Worm (Caenorhabditis elegans) whole organism, young adult: Measurements from ENCODE around the gene T24C4.10.

Source experiments
- B0019.2 ChIP-seq: fragments of 200-800 bp; sonication (Bioruptor generic); conservative IDR thresholded peaks from 2 replicates; pipeline ENCODE4 v1.3.6; 2022; ENCODE audit warnings: missing genetic modification reagents, missing genetic modification characterization, missing compliant biosample characterization
- B0035.1 ChIP-seq: sonication (generic microtip); optimal IDR thresholded peaks from 2 replicates; lab custom pipeline; 2016; ENCODE audit warnings: missing genetic modification characterization, mild to moderate bottlenecking, missing compliant biosample characterization, missing genotype, missing genetic modification reagents
- K11D2.4 ChIP-seq: fragments of 200-800 bp; sonication (Bioruptor generic); IDR thresholded peaks from 2 replicates; pipeline ENCODE4 v1.3.6; 2022; ENCODE audit warnings: missing genetic modification reagents, missing genetic modification characterization, missing compliant biosample characterization
- Y53F4B.3 ChIP-seq: fragments of 200-800 bp; sonication (Bioruptor generic); IDR thresholded peaks from 2 replicates; pipeline ENCODE4 v1.3.6; 2022; ENCODE audit warnings: missing genetic modification reagents, missing genetic modification characterization, missing compliant biosample characterization
- ZK185.1 ChIP-seq: sonication (generic microtip); optimal IDR thresholded peaks from 2 replicates; lab custom pipeline; 2016; ENCODE audit warnings: mild to moderate bottlenecking, missing genetic modification characterization, missing compliant biosample characterization; ENCODE audit not compliant: poor library complexity, severe bottlenecking
- akir-1 ChIP-seq: fragments of 200-800 bp; sonication (Bioruptor generic); optimal IDR thresholded peaks from 2 replicates; lab custom pipeline; 2018; ENCODE audit warnings: mild to moderate bottlenecking, missing genetic modification characterization, moderate library complexity, missing compliant biosample characterization
- ama-1 ChIP-seq, 3 experiments: fragments of 150-350 bp in 1 of 3; sonication (generic microtip) in 2 of 3; optimal IDR thresholded peaks; 2 replicates each; lab custom pipeline; 2014 to 2018; ENCODE audit warnings: missing biosample characterization in 2 of 3, missing genetic modification characterization in 2 of 3, missing genetic modification reagents in 2 of 3
- aptf-3 ChIP-seq: fragments of 200-800 bp; sonication (Bioruptor generic); IDR thresholded peaks from 2 replicates; pipeline ENCODE4 v1.3.6; 2022; ENCODE audit warnings: missing genetic modification characterization, missing compliant biosample characterization
- attf-5 ChIP-seq: fragments of 200-800 bp; sonication (Bioruptor generic); optimal IDR thresholded peaks from 2 replicates; lab custom pipeline; 2018; ENCODE audit warnings: mild to moderate bottlenecking, missing genetic modification characterization, missing compliant biosample characterization
- cebp-1 ChIP-seq, 2 experiments: fragments of 200-800 bp in 1 of 2; sonication (Bioruptor generic) in 1 of 2; sonication (generic microtip) in 1 of 2; IDR thresholded peaks in 1 of 2; optimal IDR thresholded peaks in 1 of 2; 2 replicates each; pipeline versions ENCODE4 v1.3.6 to Lab custom; 2017 to 2022; ENCODE audit warnings: missing compliant biosample characterization in 2 of 2, missing genetic modification characterization in 2 of 2, mild to moderate bottlenecking in 1 of 2, missing genetic modification reagents in 1 of 2, moderate library complexity in 1 of 2
- cebp-2 ChIP-seq: fragments of 200-800 bp; sonication (Bioruptor generic); IDR thresholded peaks from 2 replicates; pipeline ENCODE4 v1.3.6; 2022; ENCODE audit warnings: missing genetic modification characterization, missing compliant biosample characterization
- ceh-27 ChIP-seq: fragments of 200-800 bp; sonication (Bioruptor generic); optimal IDR thresholded peaks from 2 replicates; lab custom pipeline; 2018; ENCODE audit warnings: mild to moderate bottlenecking, missing genetic modification characterization, moderate library complexity, missing compliant biosample characterization
- ceh-40 ChIP-seq: fragments of 200-800 bp; sonication (Bioruptor generic); IDR thresholded peaks from 2 replicates; pipeline ENCODE4 v1.3.6; 2022; ENCODE audit warnings: missing genetic modification characterization, missing compliant biosample characterization
- ceh-79 ChIP-seq: sonication (generic microtip); optimal IDR thresholded peaks from 2 replicates; lab custom pipeline; 2017; ENCODE audit warnings: mild to moderate bottlenecking, missing genetic modification characterization, missing compliant biosample characterization
- ceh-91 ChIP-seq: fragments of 200-800 bp; sonication (Bioruptor generic); IDR thresholded peaks from 2 replicates; pipeline ENCODE4 v1.3.6; 2022; ENCODE audit warnings: missing genetic modification reagents, missing genetic modification characterization, missing compliant biosample characterization
- dox-1 ChIP-seq: fragments of 200-800 bp; sonication (Bioruptor generic); IDR thresholded peaks from 2 replicates; pipeline ENCODE4 v1.3.6; 2022; ENCODE audit warnings: missing genetic modification reagents, missing genetic modification characterization, missing compliant biosample characterization
- fkh-3 ChIP-seq: sonication (generic microtip); optimal IDR thresholded peaks from 2 replicates; lab custom pipeline; 2016; ENCODE audit warnings: mild to moderate bottlenecking, missing genetic modification characterization, missing compliant biosample characterization
- him-1 ChIP-seq: sonication (generic microtip); optimal IDR thresholded peaks from 2 replicates; lab custom pipeline; 2016; ENCODE audit warnings: missing genotype, missing genetic modification reagents, missing genetic modification characterization, missing compliant biosample characterization
- hmg-1.2 ChIP-seq: fragments of 200-800 bp; sonication (Bioruptor generic); IDR thresholded peaks from 2 replicates; pipeline ENCODE4 v1.3.6; 2022; ENCODE audit warnings: missing genetic modification reagents, missing genetic modification characterization, missing compliant biosample characterization
- lag-1 ChIP-seq: fragments of 200-800 bp; sonication (Bioruptor generic); IDR thresholded peaks from 2 replicates; pipeline ENCODE4 v1.3.6; 2022; ENCODE audit warnings: missing genetic modification reagents, missing genetic modification characterization, missing compliant biosample characterization
- let-526 ChIP-seq: fragments of 200-800 bp; sonication (Bioruptor generic); IDR thresholded peaks from 2 replicates; pipeline ENCODE4 v1.3.6; 2022; ENCODE audit warnings: missing genetic modification reagents, missing genetic modification characterization, missing compliant biosample characterization
- lin-26 ChIP-seq: fragments of 200-800 bp; sonication (Bioruptor generic); IDR thresholded peaks from 2 replicates; pipeline ENCODE4 v1.3.6; 2022; ENCODE audit warnings: missing genetic modification reagents, missing genetic modification characterization, missing compliant biosample characterization
- lin-35 ChIP-seq, 3 experiments: fragments of 150-350 bp in 2 of 3; sonication (generic microtip) in 1 of 3; optimal IDR thresholded peaks; 2 replicates each; lab custom pipeline; 2014 to 2018; ENCODE audit warnings: missing biosample characterization in 3 of 3, missing genetic modification characterization in 3 of 3, missing genetic modification reagents in 3 of 3
- madf-3 ChIP-seq: fragments of 200-800 bp; sonication (Bioruptor generic); IDR thresholded peaks from 2 replicates; pipeline ENCODE4 v1.3.6; 2022; ENCODE audit warnings: missing genetic modification reagents, missing genetic modification characterization, missing compliant biosample characterization
- mcd-1 ChIP-seq: fragments of 200-800 bp; sonication (Bioruptor generic); IDR thresholded peaks from 2 replicates; pipeline ENCODE4 v1.3.6; 2022; ENCODE audit warnings: missing genetic modification reagents, missing genetic modification characterization, missing compliant biosample characterization
- mel-28 ChIP-seq: sonication (generic microtip); optimal IDR thresholded peaks from 2 replicates; lab custom pipeline; 2016; ENCODE audit warnings: borderline replicate concordance, mild to moderate bottlenecking, missing genetic modification characterization, missing compliant biosample characterization
- mes-4 ChIP-seq: sonication (generic microtip); optimal IDR thresholded peaks from 2 replicates; lab custom pipeline; 2016; ENCODE audit warnings: missing genotype, missing genetic modification characterization, missing compliant biosample characterization
- nhr-120 ChIP-seq: fragments of 200-800 bp; sonication (Bioruptor generic); IDR thresholded peaks from 2 replicates; pipeline ENCODE4 v1.3.6; 2022; ENCODE audit warnings: missing genetic modification characterization, missing compliant biosample characterization
- nhr-80 ChIP-seq: sonication (generic microtip); optimal IDR thresholded peaks from 2 replicates; lab custom pipeline; 2016; ENCODE audit warnings: missing genetic modification characterization, missing compliant biosample characterization
- nhr-90 ChIP-seq: sonication (generic microtip); optimal IDR thresholded peaks from 2 replicates; lab custom pipeline; 2016; ENCODE audit warnings: missing genotype, mild to moderate bottlenecking, missing genetic modification characterization, missing compliant biosample characterization
- pha-4 ChIP-seq: fragments of 150-350 bp; sonication (generic microtip); optimal IDR thresholded peaks from 2 replicates; lab custom pipeline; 2014; ENCODE audit warnings: missing biosample characterization, missing genetic modification reagents, missing genetic modification characterization
- sea-2 ChIP-seq: fragments of 200-800 bp; sonication (Bioruptor generic); IDR thresholded peaks from 2 replicates; pipeline ENCODE4 v1.3.6; 2022; ENCODE audit warnings: missing genetic modification characterization, missing compliant biosample characterization
- snpc-1.3 ChIP-seq: sonication (generic microtip); optimal IDR thresholded peaks from 2 replicates; lab custom pipeline; 2017; ENCODE audit warnings: missing genetic modification characterization, mild to moderate bottlenecking, missing compliant biosample characterization, antibody characterized with exemption, moderate library complexity, missing genotype, missing genetic modification reagents; ENCODE audit not compliant: insufficient read depth
- snpc-4 ChIP-seq, 5 experiments: fragments of 150-350 bp in 1 of 5; sonication (generic microtip) in 4 of 5; optimal IDR thresholded peaks; 2 replicates each; lab custom pipeline; 2014 to 2018; ENCODE audit warnings: missing genetic modification characterization in 5 of 5, missing biosample characterization in 3 of 5, antibody characterized with exemption in 2 of 5, mild to moderate bottlenecking in 2 of 5, missing compliant biosample characterization in 2 of 5, missing genotype in 2 of 5, moderate library complexity in 2 of 5, missing genetic modification reagents in 1 of 5
- somi-1 ChIP-seq: fragments of 200-800 bp; sonication (Bioruptor generic); optimal IDR thresholded peaks from 2 replicates; lab custom pipeline; 2018; ENCODE audit warnings: mild to moderate bottlenecking, missing genetic modification characterization, missing compliant biosample characterization
- tbp1 ChIP-seq: fragments of 200-800 bp; sonication (Bioruptor generic); optimal IDR thresholded peaks from 2 replicates; lab custom pipeline; 2018; ENCODE audit warnings: mild to moderate bottlenecking, missing genetic modification characterization, missing compliant biosample characterization
- zfh-2 ChIP-seq: fragments of 200-800 bp; sonication (Bioruptor generic); conservative IDR thresholded peaks from 2 replicates; pipeline ENCODE4 v1.3.6; 2022; ENCODE audit warnings: missing genetic modification reagents, missing genetic modification characterization, missing compliant biosample characterization
- ztf-22 ChIP-seq: fragments of 200-800 bp; sonication (Bioruptor generic); optimal IDR thresholded peaks from 2 replicates; lab custom pipeline; 2018; ENCODE audit warnings: mild to moderate bottlenecking, missing genetic modification characterization, moderate library complexity, missing compliant biosample characterization
- ztf-26 ChIP-seq: sonication (generic microtip); optimal IDR thresholded peaks from 2 replicates; lab custom pipeline; 2017; ENCODE audit warnings: missing genetic modification characterization, missing compliant biosample characterization
- ztf-6 ChIP-seq: fragments of 200-800 bp; sonication (Bioruptor generic); IDR thresholded peaks from 2 replicates; pipeline ENCODE4 v1.3.6; 2022; ENCODE audit warnings: missing genetic modification reagents, missing genetic modification characterization, missing compliant biosample characterization

T24C4.10 gene

ce11 chrIII:844577-844976, 46.5 kb downstream of the T24C4.10 start:
- TF ChIP-seq lin-26 (GFP tag; lab: Robert Waterston, UW) (no peak), akir-1 (GFP tag; lab: Kevin White, UChicago) (no peak), lag-1 (GFP tag; lab: Robert Waterston, UW) (no peak), nhr-90 (tag; lab: Kevin White, UChicago) (no peak), tbp1 (GFP tag; lab: Kevin White, UChicago) (no peak), ceh-40 (no peak), ztf-6 (GFP tag; lab: Robert Waterston, UW) (no peak), ztf-26 (no peak), him-1 (no peak), B0035.1 (tag; lab: Kevin White, UChicago) (no peak), ZK185.1 (tag; lab: Kevin White, UChicago) (no peak), dox-1 (GFP tag; lab: Robert Waterston, UW) (no peak), aptf-3 (GFP tag; lab: Robert Waterston, UW) (no peak), nhr-120 (GFP tag; lab: Robert Waterston, UW) (no peak), madf-3 (GFP tag; lab: Robert Waterston, UW) (no peak), ama-1 (optimal IDR thresholded peaks at IDR 0.05; lab: Kevin White, UChicago) (no peak), ama-1 (GFP tag; optimal IDR thresholded peaks at IDR 0.05; lab: Kevin White, UChicago) (no peak), K11D2.4 (GFP tag; lab: Robert Waterston, UW) (no peak), cebp-2 (GFP tag; lab: Robert Waterston, UW) (no peak)

DNA sequence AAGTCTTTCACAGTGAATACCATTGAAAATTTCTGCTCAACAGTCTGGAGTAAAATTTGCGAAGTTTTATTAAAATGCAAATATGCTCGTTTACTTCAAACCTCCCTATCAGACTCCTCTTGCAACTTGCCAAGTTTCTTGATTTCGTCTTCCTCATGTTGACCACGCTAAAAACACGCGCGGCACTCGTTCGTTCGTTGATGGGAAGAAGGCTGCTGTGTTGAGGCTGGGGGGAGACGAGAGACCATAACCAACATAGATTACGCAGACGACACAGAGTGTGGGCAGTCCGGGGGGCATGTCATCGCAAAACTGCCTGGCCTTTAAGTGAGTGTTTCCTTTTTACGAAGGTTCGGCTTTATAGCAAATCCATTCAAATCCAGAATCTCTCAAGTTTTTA, 47.0 kb downstream of the T24C4.10 start:
- TF ChIP-seq B0019.2 (GFP tag; lab: Robert Waterston, UW) (no peak), mel-28 (tag; lab: Kevin White, UChicago) (no peak), hmg-1.2 (peak; percentile 31; the same call in 1 of the 2 replicates), zfh-2 (peak; percentile 50), somi-1 (GFP tag; lab: Kevin White, UChicago) (no peak), nhr-80 (tag; lab: Kevin White, UChicago) (peak; percentile 49), ztf-26 (no peak), dox-1 (GFP tag; lab: Robert Waterston, UW) (0 out of 2 replicates have a peak, but pooled peaks have one; percentile 23), lin-26 (GFP tag; lab: Robert Waterston, UW) (0 out of 2 replicates have a peak, but pooled peaks have one; percentile 20), snpc-4 (GFP tag; optimal IDR thresholded peaks at IDR 0.05; lab: Kevin White, UChicago) (no peak), snpc-4 (tag; optimal IDR thresholded peaks at IDR 0.05; lab: Kevin White, UChicago) (peak in 1 of 4 experiments; percentile 22), cebp-1 (GFP tag; IDR thresholded peaks at IDR 0.05; lab: Robert Waterston, UW) (no peak), cebp-1 (tag; optimal IDR thresholded peaks at IDR 0.05; lab: Kevin White, UChicago) (peak; percentile 36), mcd-1 (GFP tag; lab: Robert Waterston, UW) (peak; percentile 51), attf-5 (peak; percentile 42), sea-2 (GFP tag; lab: Robert Waterston, UW) (no peak)
- TF ChIP-seq, all 124 proteins: peak for 9

DNA sequence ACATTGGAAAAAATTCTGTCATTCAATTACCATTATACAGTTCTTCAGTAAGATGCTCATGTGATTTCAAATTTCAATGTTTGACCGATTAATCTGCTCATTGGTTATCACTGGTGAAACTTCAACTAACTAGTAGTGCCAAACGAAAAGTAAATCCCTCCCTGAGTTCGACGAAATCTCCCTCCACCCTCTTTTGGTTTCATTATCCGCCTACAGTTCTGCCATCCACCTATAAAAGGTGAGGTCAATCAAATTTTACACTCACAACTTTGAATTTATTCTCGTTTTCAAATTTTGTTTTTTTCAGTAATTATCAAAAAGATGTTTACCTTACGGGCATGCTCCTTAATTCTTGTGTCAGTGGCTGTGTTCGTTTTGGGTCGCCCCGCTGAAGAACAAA, 48.4 kb downstream of the T24C4.10 start, which contains the start of gene far-8:
Gene far-8 (plus strand): TSS at position 301 of the 400 bp plus-strand sequence.
- TF ChIP-seq Y53F4B.3 (no peak), snpc-1.3 (tag; lab: Kevin White, UChicago) (no peak), let-526 (GFP tag; lab: Robert Waterston, UW) (no peak), K11D2.4 (GFP tag; lab: Robert Waterston, UW) (no peak)

ce11 chrIII:841177-841576, 49.9 kb downstream of the T24C4.10 start, which contains the start of gene K02F3.9:
TSS of gene K02F3.9 (minus strand) at chrIII:841366.
- TF ChIP-seq ceh-79 (tag; lab: Kevin White, UChicago) (no peak), pha-4 (tag; lab: Kevin White, UChicago) (no peak), mes-4 (no peak), lin-35 (GFP tag; optimal IDR thresholded peaks at IDR 0.05; lab: Kevin White, UChicago) (no peak), ztf-22 (GFP tag; lab: Kevin White, UChicago) (no peak), ceh-27 (GFP tag; lab: Kevin White, UChicago) (no peak), fkh-3 (no peak), ceh-91 (GFP tag; lab: Robert Waterston, UW) (no peak)
